Worm (Caenorhabditis elegans): ENCODE measurements around the gene sup-9.

ce11 chrII:2677534-2678168, 9.2 kb downstream of the sup-9 start, which contains the start of gene F22E5.17:
- TF ChIP-seq sea-1 (GFP tag; conservative IDR thresholded peaks at IDR 0.05) (no peak), flt-1 (GFP tag; IDR thresholded peaks at IDR 0.05) (no peak), ceh-36 (tag; optimal IDR thresholded peaks at IDR 0.05) (no peak), ama-1 (optimal IDR thresholded peaks at IDR 0.05) (no peak), ets-7 (tag; optimal IDR thresholded peaks at IDR 0.05) (no peak), tra-4 (tag; optimal IDR thresholded peaks at IDR 0.05) (no peak), hnd-1 (tag; optimal IDR thresholded peaks at IDR 0.05) (no peak), B0310.2 (tag; optimal IDR thresholded peaks at IDR 0.05) (no peak), tbx-37 (GFP tag; conservative IDR thresholded peaks at IDR 0.05) (no peak), aly-1 (tag; optimal IDR thresholded peaks at IDR 0.05) (no peak), hmg-4 (GFP tag; optimal IDR thresholded peaks at IDR 0.05) (no peak), F13C5.2 (tag; optimal IDR thresholded peaks at IDR 0.05) (no peak), hmbx-1 (tag; optimal IDR thresholded peaks at IDR 0.05) (no peak)
